Worm (Caenorhabditis elegans): Measurements from ENCODE around the gene F36H9.5.
A peak's percentile ranks its signal among the peaks of the same experiment; 100 is the strongest.

Gene F36H9.5

DNA sequence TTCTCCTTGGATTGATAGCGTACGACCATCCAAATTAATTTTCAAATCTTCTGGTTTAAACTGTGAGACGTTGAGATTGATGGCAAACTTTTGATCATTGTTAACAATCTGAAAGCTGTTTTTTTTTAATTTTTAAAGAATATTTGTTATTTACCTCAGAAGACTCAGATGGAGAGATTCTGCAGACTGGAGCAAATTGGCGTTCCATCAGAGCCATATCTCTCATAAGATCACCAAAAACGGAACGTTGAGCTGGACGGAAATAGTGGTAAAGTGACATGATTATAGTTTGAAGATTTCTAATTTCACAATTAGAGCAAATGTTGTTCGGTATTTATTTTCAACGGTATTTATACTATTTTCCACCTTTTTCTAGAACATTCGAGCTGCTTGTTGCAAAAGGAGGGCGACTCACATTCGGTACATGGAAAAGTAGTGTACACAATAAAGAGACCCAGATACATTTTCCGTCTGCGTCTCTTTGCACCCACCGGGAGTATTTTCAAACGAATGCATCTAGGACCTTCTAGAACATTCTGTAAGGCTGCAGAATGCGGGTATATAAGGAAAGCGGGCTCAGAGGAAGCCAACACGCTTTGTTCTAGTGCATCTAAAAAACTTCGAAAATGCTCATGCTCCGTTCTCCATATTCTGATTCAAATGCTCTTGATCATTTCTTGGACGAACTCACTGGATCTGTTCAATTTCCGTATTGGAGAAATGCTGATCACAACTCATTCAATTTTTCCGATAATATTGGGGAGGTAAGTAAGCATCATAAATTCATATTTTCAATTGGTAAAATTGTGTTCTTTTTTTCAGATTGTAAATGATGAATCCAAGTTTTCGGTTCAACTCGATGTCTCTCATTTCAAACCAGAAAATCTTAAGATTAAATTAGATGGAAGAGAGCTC lies 23.1 kb upstream of the F36H9.5 start, which contains the start of the genes hsp-16.2 and hsp-16.41:
Gene hsp-16.2 (minus strand): TSS at position 313 of the 915 bp plus-strand sequence.
Gene hsp-16.41 (plus strand): TSS at position 534 of the 915 bp plus-strand sequence.
- TF ChIP-seq nhr-237 (tag; optimal IDR thresholded peaks at IDR 0.05) (no peak), blmp-1 (tag; optimal IDR thresholded peaks at IDR 0.05; ENCODE audit: insufficient read depth) (no peak), ama-1 (optimal IDR thresholded peaks at IDR 0.05) (peak; percentile 97), nhr-77 (tag; optimal IDR thresholded peaks at IDR 0.05) (no peak), nhr-129 (tag; optimal IDR thresholded peaks at IDR 0.05) (peak; percentile 40), crh-2 (tag; optimal IDR thresholded peaks at IDR 0.05) (peak; percentile 65), mbf-1 (tag; optimal IDR thresholded peaks at IDR 0.05) (no peak), ztf-4 (tag; optimal IDR thresholded peaks at IDR 0.05) (peak; percentile 57), sma-9 (GFP tag; optimal IDR thresholded peaks at IDR 0.05) (peak; percentile 74), sma-9 (tag; optimal IDR thresholded peaks at IDR 0.05) (no peak), sem-4 (tag; optimal IDR thresholded peaks at IDR 0.05) (peak; percentile 52), lin-13 (GFP tag; optimal IDR thresholded peaks at IDR 0.05) (peak; percentile 21), C34F6.9 (tag; optimal IDR thresholded peaks at IDR 0.05) (peak; percentile 61), fos-1 (tag; optimal IDR thresholded peaks at IDR 0.05) (peak; percentile 37), lsy-2 (tag; optimal IDR thresholded peaks at IDR 0.05) (peak in 1 of 2 experiments; percentile 72), sma-3 (GFP tag; optimal IDR thresholded peaks at IDR 0.05) (no peak), unc-55 (GFP tag; optimal IDR thresholded peaks at IDR 0.05) (peak; percentile 63), aly-2 (tag; optimal IDR thresholded peaks at IDR 0.05) (no peak), F13H6.1 (tag; optimal IDR thresholded peaks at IDR 0.05) (peak; percentile 65), nhr-23 (tag; optimal IDR thresholded peaks at IDR 0.05) (no peak)

DNA sequence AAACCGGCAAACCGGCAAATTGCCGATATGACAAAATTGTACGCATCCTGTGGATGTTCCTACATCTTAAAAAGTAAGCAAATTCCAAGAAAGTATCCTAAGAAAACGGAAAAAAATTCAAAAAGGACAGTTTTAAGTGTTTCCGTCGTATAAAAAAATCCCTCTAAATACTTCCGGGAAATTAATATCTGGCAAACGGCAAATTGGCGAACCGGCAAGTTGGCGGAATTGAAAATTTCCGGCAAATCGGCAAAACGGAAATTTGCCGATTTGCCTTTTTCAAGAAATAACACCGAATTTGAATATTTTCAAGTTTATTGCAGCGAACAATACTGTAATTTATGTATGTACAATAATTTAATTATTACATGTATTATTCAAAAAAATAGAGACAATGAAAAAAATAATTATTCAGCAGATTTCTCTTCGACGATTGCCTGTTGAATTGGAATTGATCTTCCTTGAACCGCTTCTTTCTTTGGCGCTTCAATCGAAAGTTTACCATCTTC lies 22.3 kb upstream of the F36H9.5 start:
- peak; percentile 61 for TF ChIP-seq C34F6.9 (tag; optimal IDR thresholded peaks at IDR 0.05)
- TF ChIP-seq ztf-4 (tag; optimal IDR thresholded peaks at IDR 0.05) = peak; percentile 1
- no peak for TF ChIP-seq nhr-10 (tag; optimal IDR thresholded peaks at IDR 0.05)
- TF ChIP-seq ama-1 (optimal IDR thresholded peaks at IDR 0.05) = peak; percentile 83

DNA sequence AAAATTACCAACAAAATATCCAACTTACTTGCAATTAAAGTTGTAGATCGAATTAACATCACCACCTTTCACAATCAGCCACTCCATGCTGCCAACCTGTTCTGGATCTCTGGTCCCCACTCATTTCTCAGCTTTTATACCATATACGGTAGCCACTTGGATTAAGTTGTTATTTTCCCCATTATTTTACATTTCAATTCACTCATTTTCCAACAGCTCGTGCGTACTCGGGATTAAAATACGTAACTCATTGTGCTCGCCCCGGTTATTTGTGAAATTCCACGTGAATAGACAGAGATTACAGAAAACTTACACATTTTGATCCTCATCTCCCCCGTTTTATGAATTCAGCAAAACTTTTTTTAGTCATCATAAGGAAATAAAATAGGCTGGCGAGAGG lies 21.2 kb upstream of the F36H9.5 start, which contains the start of gene srt-41:
Gene srt-41 (minus strand): TSS at position 101 of the 400 bp plus-strand sequence.
- no peak for TF ChIP-seq mdl-1 (tag; optimal IDR thresholded peaks at IDR 0.05)
- TF ChIP-seq ama-1 (optimal IDR thresholded peaks at IDR 0.05) = no peak
- TF ChIP-seq crh-2 (tag; optimal IDR thresholded peaks at IDR 0.05) = no peak
- no peak for TF ChIP-seq lsy-2 (tag; optimal IDR thresholded peaks at IDR 0.05)
- TF ChIP-seq R02D3.7 (tag; optimal IDR thresholded peaks at IDR 0.05) = no peak
- TF ChIP-seq nhr-11 (tag; optimal IDR thresholded peaks at IDR 0.05) = no peak
- TF ChIP-seq gmeb-1 (tag; optimal IDR thresholded peaks at IDR 0.05) = no peak
- TF ChIP-seq sma-9 (GFP tag; optimal IDR thresholded peaks at IDR 0.05) = no peak
- TF ChIP-seq sma-9 (tag; optimal IDR thresholded peaks at IDR 0.05) = no peak
- TF ChIP-seq unc-39 (tag; optimal IDR thresholded peaks at IDR 0.05) = no peak
- no peak for TF ChIP-seq sem-4 (tag; optimal IDR thresholded peaks at IDR 0.05)
- no peak for TF ChIP-seq snpc-4 (tag; optimal IDR thresholded peaks at IDR 0.05)
- TF ChIP-seq lin-11 (tag; optimal IDR thresholded peaks at IDR 0.05) = no peak
- no peak for TF ChIP-seq Y55F3AM.14 (GFP tag; optimal IDR thresholded peaks at IDR 0.05)
- TF ChIP-seq ztf-11 (tag; optimal IDR thresholded peaks at IDR 0.05) = no peak
- TF ChIP-seq lin-39 (tag; optimal IDR thresholded peaks at IDR 0.05) = no peak

DNA sequence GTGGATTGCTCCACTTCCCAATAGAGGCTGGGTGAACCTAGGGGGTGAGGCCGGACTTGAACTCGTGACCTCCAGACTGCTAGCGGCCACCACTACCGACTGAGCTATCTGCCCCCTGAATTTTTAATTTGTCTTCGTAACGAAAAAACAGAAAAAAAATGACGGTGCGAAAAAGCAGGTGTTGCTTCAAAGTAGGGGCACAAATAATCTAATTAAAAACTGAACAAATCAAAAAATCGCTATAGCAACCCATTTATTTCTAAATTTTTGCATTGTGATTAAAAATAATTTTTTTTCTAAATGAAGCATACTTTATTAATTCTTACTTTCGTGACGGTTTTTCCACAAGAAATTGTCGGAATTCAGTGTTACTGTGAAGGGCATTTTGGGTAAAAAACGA lies 16.1 kb upstream of the F36H9.5 start, which contains the start of gene F36H9.10:
Gene F36H9.10 (plus strand): TSS at position 301 of the 400 bp plus-strand sequence.
- TF ChIP-seq ztf-1 (GFP tag; conservative IDR thresholded peaks at IDR 0.05) = no peak
- TF ChIP-seq snpc-4 (tag; optimal IDR thresholded peaks at IDR 0.05) = no peak
- TF ChIP-seq nhr-6 (tag; optimal IDR thresholded peaks at IDR 0.05) = no peak
- TF ChIP-seq mab-5 (tag; optimal IDR thresholded peaks at IDR 0.05) = no peak
- TF ChIP-seq mbf-1 (tag; optimal IDR thresholded peaks at IDR 0.05) = no peak
- no peak for TF ChIP-seq sma-9 (GFP tag; optimal IDR thresholded peaks at IDR 0.05)
- TF ChIP-seq sma-9 (tag; optimal IDR thresholded peaks at IDR 0.05) = no peak
- no peak for TF ChIP-seq Y55F3AM.14 (GFP tag; optimal IDR thresholded peaks at IDR 0.05)
- TF ChIP-seq sma-3 (GFP tag; optimal IDR thresholded peaks at IDR 0.05) = no peak
- TF ChIP-seq nhr-77 (tag; optimal IDR thresholded peaks at IDR 0.05) = no peak
- no peak for TF ChIP-seq C34F6.9 (tag; optimal IDR thresholded peaks at IDR 0.05)
